Worm (Caenorhabditis elegans): ENCODE measurements around the gene srh-147.

srh-147 gene

ce11 chrV:15879508-15879907 is 29.4 kb upstream of the srh-147 start, which contains the start of gene nhr-84:
Gene nhr-84 (minus strand): TSS chrV:15879608.
- TF ChIP-seq nhr-6 (tag; optimal IDR thresholded peaks at IDR 0.05) (no peak), C34F6.9 (tag; optimal IDR thresholded peaks at IDR 0.05) (no peak), elt-1 (tag; optimal IDR thresholded peaks at IDR 0.05) (no peak), nhr-237 (tag; optimal IDR thresholded peaks at IDR 0.05) (no peak), lin-39 (tag; optimal IDR thresholded peaks at IDR 0.05) (no peak), crh-2 (tag; optimal IDR thresholded peaks at IDR 0.05) (no peak), sem-4 (tag; optimal IDR thresholded peaks at IDR 0.05) (no peak), fos-1 (tag; optimal IDR thresholded peaks at IDR 0.05) (no peak), Y55F3AM.14 (GFP tag; optimal IDR thresholded peaks at IDR 0.05) (no peak), lin-11 (tag; optimal IDR thresholded peaks at IDR 0.05) (no peak), elt-3 (tag; optimal IDR thresholded peaks at IDR 0.05) (no peak)

DNA sequence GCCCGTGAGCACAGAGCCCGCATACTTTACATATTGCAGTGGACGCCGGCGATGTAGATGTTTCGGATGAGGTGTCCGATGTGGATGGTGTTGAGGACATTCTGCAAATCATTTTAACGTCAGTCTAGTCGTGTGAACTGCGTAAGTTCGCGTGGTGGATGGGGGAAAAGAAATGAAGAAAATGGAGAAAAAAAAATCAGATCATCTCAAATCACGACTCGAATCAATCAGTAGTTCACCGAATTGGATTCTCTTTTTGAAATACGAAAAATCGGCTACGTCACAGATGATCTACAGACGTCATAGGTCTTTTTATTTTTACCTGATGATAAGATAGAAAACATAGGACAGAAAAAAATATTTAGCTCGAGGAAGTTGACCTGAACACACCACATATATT is 26.2 kb upstream of the srh-147 start, which contains the start of gene nhr-102:
nhr-102 (minus strand) TSS at position 101 of the 400 bp plus-strand sequence.
- no peak for TF ChIP-seq nhr-6 (tag; optimal IDR thresholded peaks at IDR 0.05)
- TF ChIP-seq nhr-21 (tag; optimal IDR thresholded peaks at IDR 0.05): no peak
- no peak for TF ChIP-seq mdl-1 (tag; optimal IDR thresholded peaks at IDR 0.05)
- no peak for TF ChIP-seq unc-55 (GFP tag; optimal IDR thresholded peaks at IDR 0.05)
- no peak for TF ChIP-seq crh-2 (tag; optimal IDR thresholded peaks at IDR 0.05)
- no peak for TF ChIP-seq ZK546.5 (tag; optimal IDR thresholded peaks at IDR 0.05)
- TF ChIP-seq dmd-4 (tag; optimal IDR thresholded peaks at IDR 0.05): no peak
- no peak for TF ChIP-seq blmp-1 (tag; optimal IDR thresholded peaks at IDR 0.05; ENCODE audit: insufficient read depth)

DNA sequence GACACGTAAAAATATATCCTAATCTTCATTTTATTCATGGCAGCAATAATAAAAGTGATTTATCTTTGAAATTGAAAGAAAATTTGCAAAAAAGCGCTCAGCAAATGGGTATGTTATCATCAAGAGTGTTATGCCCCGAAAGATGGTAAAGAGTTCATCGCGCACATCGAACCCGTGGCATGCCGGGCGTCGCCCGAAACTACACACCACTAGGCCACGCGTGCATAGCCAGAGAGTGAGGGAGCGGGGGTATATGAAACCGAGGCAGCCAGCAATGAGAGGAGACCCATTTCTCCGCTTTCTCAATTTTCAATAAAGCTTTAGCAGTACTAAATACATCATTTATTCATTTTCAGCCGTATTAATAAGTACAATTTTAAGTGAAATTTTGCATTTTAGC is 23.6 kb upstream of the srh-147 start:
- TF ChIP-seq mdl-1 (tag; optimal IDR thresholded peaks at IDR 0.05) (no peak), unc-39 (tag; optimal IDR thresholded peaks at IDR 0.05) (no peak), blmp-1 (tag; optimal IDR thresholded peaks at IDR 0.05; ENCODE audit: insufficient read depth) (peak; percentile 8), sem-4 (tag; optimal IDR thresholded peaks at IDR 0.05) (no peak), C34F6.9 (tag; optimal IDR thresholded peaks at IDR 0.05) (peak; percentile 46), skn-1 (tag; optimal IDR thresholded peaks at IDR 0.05) (no peak), ZK546.5 (tag; optimal IDR thresholded peaks at IDR 0.05) (no peak), ama-1 (optimal IDR thresholded peaks at IDR 0.05) (no peak), ceh-82 (tag; optimal IDR thresholded peaks at IDR 0.05) (peak; percentile 71), nhr-237 (tag; optimal IDR thresholded peaks at IDR 0.05) (peak; percentile 5), lin-11 (tag; optimal IDR thresholded peaks at IDR 0.05) (peak; percentile 80), egl-27 (tag; optimal IDR thresholded peaks at IDR 0.05) (peak; percentile 37), unc-55 (GFP tag; optimal IDR thresholded peaks at IDR 0.05) (peak; percentile 78), ztf-4 (tag; optimal IDR thresholded peaks at IDR 0.05) (no peak), F13H6.1 (tag; optimal IDR thresholded peaks at IDR 0.05) (peak; percentile 70), ceh-16 (tag; optimal IDR thresholded peaks at IDR 0.05) (no peak), alr-1 (tag; optimal IDR thresholded peaks at IDR 0.05) (no peak), elt-3 (tag; optimal IDR thresholded peaks at IDR 0.05) (no peak), aly-2 (tag; optimal IDR thresholded peaks at IDR 0.05) (no peak), sma-9 (GFP tag; optimal IDR thresholded peaks at IDR 0.05) (peak; percentile 85), sma-9 (tag; optimal IDR thresholded peaks at IDR 0.05) (no peak), R02D3.7 (tag; optimal IDR thresholded peaks at IDR 0.05) (no peak), unc-62 (GFP tag; optimal IDR thresholded peaks at IDR 0.05) (no peak), nhr-77 (tag; optimal IDR thresholded peaks at IDR 0.05) (no peak), lin-39 (tag; optimal IDR thresholded peaks at IDR 0.05) (no peak), fos-1 (tag; optimal IDR thresholded peaks at IDR 0.05) (peak; percentile 65), dmd-4 (tag; optimal IDR thresholded peaks at IDR 0.05) (no peak), nhr-10 (tag; optimal IDR thresholded peaks at IDR 0.05) (no peak), crh-2 (tag; optimal IDR thresholded peaks at IDR 0.05) (peak; percentile 62), zag-1 (tag; optimal IDR thresholded peaks at IDR 0.05) (no peak), snpc-4 (tag; optimal IDR thresholded peaks at IDR 0.05) (peak; percentile 66), nhr-21 (tag; optimal IDR thresholded peaks at IDR 0.05) (peak; percentile 73), nhr-6 (tag; optimal IDR thresholded peaks at IDR 0.05) (peak; percentile 29), nhr-25 (tag; optimal IDR thresholded peaks at IDR 0.05) (no peak), lsy-2 (tag; optimal IDR thresholded peaks at IDR 0.05) (peak in 1 of 2 experiments; percentile 51), lin-13 (GFP tag; optimal IDR thresholded peaks at IDR 0.05) (peak; percentile 66), nhr-12 (tag; optimal IDR thresholded peaks at IDR 0.05) (no peak), gmeb-1 (tag; optimal IDR thresholded peaks at IDR 0.05) (peak; percentile 68), ztf-1 (GFP tag; conservative IDR thresholded peaks at IDR 0.05) (no peak), mbf-1 (tag; optimal IDR thresholded peaks at IDR 0.05) (no peak), nhr-11 (tag; optimal IDR thresholded peaks at IDR 0.05) (no peak), Y55F3AM.14 (GFP tag; optimal IDR thresholded peaks at IDR 0.05) (peak; percentile 90), ztf-11 (tag; optimal IDR thresholded peaks at IDR 0.05) (no peak), nhr-23 (tag; optimal IDR thresholded peaks at IDR 0.05) (no peak), mab-5 (tag; optimal IDR thresholded peaks at IDR 0.05) (no peak), elt-1 (tag; optimal IDR thresholded peaks at IDR 0.05) (no peak), sma-3 (GFP tag; optimal IDR thresholded peaks at IDR 0.05) (peak; percentile 39), nhr-129 (tag; optimal IDR thresholded peaks at IDR 0.05) (peak; percentile 83), peb-1 (tag; optimal IDR thresholded peaks at IDR 0.05) (no peak)

Data from whole organism, L2 larva.